Fruit fly (Drosophila melanogaster) whole organism, embryonic: Measurements from ENCODE around the gene Cad88C.

Source experiments
- Atf3 ChIP-seq: fragments of 200-800 bp; sonication (Bioruptor generic); optimal IDR thresholded peaks from 3 replicates; lab custom pipeline; 2016; ENCODE audit warnings: missing biosample characterization, missing genetic modification characterization
- CG11093 ChIP-seq: fragments of 200-800 bp; sonication (Bioruptor generic); IDR thresholded peaks from 3 replicates; pipeline ENCODE4 v1.3.6; 2022; ENCODE audit warnings: missing biosample characterization, missing genetic modification characterization
- CG11504 ChIP-seq: fragments of 200-800 bp; sonication (Bioruptor generic); optimal IDR thresholded peaks from 3 replicates; lab custom pipeline; 2019; ENCODE audit warnings: missing biosample characterization, mild to moderate bottlenecking, missing genetic modification characterization, moderate library complexity
- CG11696 ChIP-seq: fragments of 200-800 bp; sonication (Bioruptor generic); IDR thresholded peaks from 2 replicates; pipeline ENCODE4 v1.3.6; 2022; ENCODE audit warnings: missing biosample characterization, missing genetic modification characterization
- CG14667 ChIP-seq: fragments of 200-800 bp; sonication (Bioruptor generic); IDR thresholded peaks from 2 replicates; pipeline ENCODE4 v1.3.6; 2022; ENCODE audit warnings: missing biosample characterization, missing genetic modification characterization
- CG15696 ChIP-seq: fragments of 200-800 bp; sonication (Bioruptor generic); optimal IDR thresholded peaks from 2 replicates; lab custom pipeline; 2019; ENCODE audit warnings: missing biosample characterization, mild to moderate bottlenecking, missing genetic modification characterization, moderate library complexity
- CG18262 ChIP-seq: fragments of 200-800 bp; optimal IDR thresholded peaks from 3 replicates; lab custom pipeline; 2019; ENCODE audit warnings: missing biosample characterization, mild to moderate bottlenecking, missing genetic modification characterization, moderate library complexity
- CG30431 ChIP-seq: fragments of 200-800 bp; sonication (Bioruptor generic); optimal IDR thresholded peaks from 2 replicates; lab custom pipeline; 2017; ENCODE audit warnings: missing biosample characterization, missing genetic modification characterization
- CG3407 ChIP-seq: fragments of 200-800 bp; sonication (Bioruptor generic); optimal IDR thresholded peaks from 2 replicates; lab custom pipeline; 2018; ENCODE audit warnings: missing biosample characterization, mild to moderate bottlenecking, missing genetic modification characterization
- CG3995 ChIP-seq: fragments of 200-800 bp; sonication (Bioruptor generic); optimal IDR thresholded peaks from 3 replicates; lab custom pipeline; 2016; ENCODE audit warnings: missing biosample characterization, missing genetic modification characterization
- CG5180 ChIP-seq: fragments of 200-800 bp; sonication (Bioruptor generic); optimal IDR thresholded peaks from 3 replicates; lab custom pipeline; 2017; ENCODE audit warnings: missing biosample characterization, missing genetic modification characterization, mild to moderate bottlenecking, moderate library complexity, missing genetic modification reagents
- CG7839 ChIP-seq: fragments of 200-800 bp; sonication (Bioruptor generic); optimal IDR thresholded peaks from 3 replicates; lab custom pipeline; 2018; ENCODE audit warnings: missing biosample characterization, mild to moderate bottlenecking, missing genetic modification characterization, moderate library complexity
- CG9727 ChIP-seq: fragments of 200-800 bp; sonication (Bioruptor generic); optimal IDR thresholded peaks from 3 replicates; lab custom pipeline; 2017; ENCODE audit warnings: missing biosample characterization, mild to moderate bottlenecking, missing genetic modification characterization
- Doc3 ChIP-seq: fragments of 200-800 bp; sonication (Bioruptor generic); IDR thresholded peaks from 3 replicates; pipeline ENCODE4 v1.3.6; 2022; ENCODE audit warnings: missing biosample characterization, missing genetic modification characterization; ENCODE audit not compliant: partially characterized antibody
- Gug ChIP-seq: fragments of 200-800 bp; sonication (Bioruptor generic); IDR thresholded peaks from 4 replicates; pipeline ENCODE4 v1.3.6; 2022; ENCODE audit warnings: missing biosample characterization, missing genetic modification characterization
- Mrtf ChIP-seq: fragments of 200-800 bp; sonication (Bioruptor generic); IDR thresholded peaks from 3 replicates; pipeline ENCODE4 v1.3.6; 2022; ENCODE audit warnings: missing biosample characterization, missing genetic modification characterization
- NC2β ChIP-seq: fragments of 200-800 bp; sonication (Bioruptor generic); optimal IDR thresholded peaks from 2 replicates; lab custom pipeline; 2016; ENCODE audit warnings: missing biosample characterization, missing genetic modification characterization
- Optix ChIP-seq: fragments of 200-800 bp; sonication (Bioruptor generic); IDR thresholded peaks from 3 replicates; pipeline ENCODE4 v1.3.6; 2022; ENCODE audit warnings: missing biosample characterization, missing genetic modification characterization
- Rx ChIP-seq: fragments of 200-800 bp; sonication (Bioruptor generic); IDR thresholded peaks from 2 replicates; pipeline ENCODE4 v1.3.6; 2022; ENCODE audit warnings: missing biosample characterization, missing genetic modification characterization
- Sry-β ChIP-seq: fragments of 200-800 bp; sonication (Bioruptor generic); optimal IDR thresholded peaks from 2 replicates; lab custom pipeline; 2018; ENCODE audit warnings: missing biosample characterization, mild to moderate bottlenecking, missing genetic modification characterization, moderate library complexity
- Trl ChIP-seq, 3 experiments: fragments of >200 bp in 2 of 3; fragments of 200-800 bp in 1 of 3; sonication (Bioruptor generic) in 1 of 3; optimal IDR thresholded peaks; 2 replicates in 1 of 3; 3 replicates in 2 of 3; lab custom pipeline; 2016 to 2017; ENCODE audit warnings: missing biosample characterization in 1 of 3, missing genetic modification characterization in 1 of 3
- YL-1 ChIP-seq: fragments of 200-800 bp; sonication (Bioruptor generic); optimal IDR thresholded peaks from 3 replicates; lab custom pipeline; 2017; ENCODE audit warnings: missing biosample characterization, mild to moderate bottlenecking, missing genetic modification characterization
- ab ChIP-seq: fragments of 200-800 bp; sonication (Bioruptor generic); optimal IDR thresholded peaks from 2 replicates; lab custom pipeline; 2016; ENCODE audit warnings: missing biosample characterization, missing genetic modification characterization
- corto ChIP-seq: fragments of 200-800 bp; sonication (Bioruptor generic); optimal IDR thresholded peaks from 2 replicates; lab custom pipeline; 2016; ENCODE audit warnings: missing biosample characterization, mild to moderate bottlenecking, missing genetic modification characterization, moderate library complexity
- croc ChIP-seq: fragments of 200-800 bp; sonication (Bioruptor generic); conservative IDR thresholded peaks from 3 replicates; pipeline ENCODE4 v1.3.6; 2022; ENCODE audit warnings: missing biosample characterization, missing genetic modification characterization
- cwo ChIP-seq: fragments of 200-800 bp; sonication (Bioruptor generic); optimal IDR thresholded peaks from 3 replicates; lab custom pipeline; 2017; ENCODE audit warnings: missing biosample characterization, missing genetic modification characterization, mild to moderate bottlenecking, moderate library complexity, missing genetic modification reagents
- da ChIP-seq: fragments of 200-800 bp; sonication (Bioruptor generic); optimal IDR thresholded peaks from 2 replicates; lab custom pipeline; 2016; ENCODE audit warnings: missing biosample characterization, missing genetic modification characterization
- disco-r ChIP-seq: fragments of 200-800 bp; sonication (Bioruptor generic); optimal IDR thresholded peaks from 2 replicates; lab custom pipeline; 2016; ENCODE audit warnings: missing biosample characterization, missing genetic modification characterization
- dysf ChIP-seq: fragments of 200-800 bp; sonication (Bioruptor generic); IDR thresholded peaks from 3 replicates; pipeline ENCODE4 v1.3.6; 2022; ENCODE audit warnings: missing biosample characterization, missing genetic modification characterization
- gt ChIP-seq: fragments of 200-800 bp; sonication (Bioruptor generic); IDR thresholded peaks from 2 replicates; pipeline ENCODE4 v1.3.6; 2022; ENCODE audit warnings: missing biosample characterization, missing genetic modification characterization
- hb ChIP-seq: fragments of 200-800 bp; sonication (Bioruptor generic); IDR thresholded peaks from 3 replicates; pipeline ENCODE4 v1.3.6; 2022; ENCODE audit warnings: missing biosample characterization, missing genetic modification characterization; ENCODE audit not compliant: partially characterized antibody
- her ChIP-seq: fragments of 200-800 bp; sonication (Bioruptor generic); optimal IDR thresholded peaks from 2 replicates; lab custom pipeline; 2016; ENCODE audit warnings: missing biosample characterization, missing genetic modification characterization
- ind ChIP-seq: fragments of 200-800 bp; sonication (Bioruptor generic); optimal IDR thresholded peaks from 3 replicates; lab custom pipeline; 2016; ENCODE audit warnings: missing biosample characterization, missing genetic modification characterization
- lilli ChIP-seq: fragments of 200-800 bp; sonication (Bioruptor generic); optimal IDR thresholded peaks from 3 replicates; lab custom pipeline; 2016; ENCODE audit warnings: missing biosample characterization, missing genetic modification characterization
- nom ChIP-seq: fragments of 200-800 bp; sonication (Bioruptor generic); optimal IDR thresholded peaks from 2 replicates; lab custom pipeline; 2017; ENCODE audit warnings: missing biosample characterization, missing genetic modification characterization, mild to moderate bottlenecking, moderate library complexity, missing genetic modification reagents
- org-1 ChIP-seq: fragments of 200-800 bp; sonication (Bioruptor generic); optimal IDR thresholded peaks from 2 replicates; lab custom pipeline; 2017; ENCODE audit warnings: missing biosample characterization, missing genetic modification characterization
- otp ChIP-seq: fragments of 200-800 bp; sonication (Bioruptor generic); IDR thresholded peaks from 3 replicates; pipeline ENCODE4, ENCODE4 v1.3.6; 2022; ENCODE audit warnings: missing biosample characterization, missing genetic modification characterization
- psq ChIP-seq: fragments of 200-800 bp; sonication (Bioruptor generic); optimal IDR thresholded peaks from 2 replicates; lab custom pipeline; 2017; ENCODE audit warnings: missing biosample characterization, missing genetic modification characterization
- row ChIP-seq: fragments of 200-800 bp; sonication (Bioruptor generic); IDR thresholded peaks from 3 replicates; pipeline ENCODE4 v1.3.6; 2022; ENCODE audit warnings: missing biosample characterization, missing genetic modification characterization
- salm ChIP-seq: fragments of 200-800 bp; sonication (Bioruptor generic); optimal IDR thresholded peaks from 2 replicates; lab custom pipeline; 2018; ENCODE audit warnings: missing biosample characterization, mild to moderate bottlenecking, missing genetic modification characterization
- seq ChIP-seq: fragments of 200-800 bp; sonication (Bioruptor generic); IDR thresholded peaks from 2 replicates; pipeline ENCODE4 v1.3.6; 2022; ENCODE audit warnings: missing biosample characterization, missing genetic modification characterization
- tin ChIP-seq: fragments of 200-800 bp; sonication (Bioruptor generic); optimal IDR thresholded peaks from 3 replicates; lab custom pipeline; 2016; ENCODE audit warnings: missing biosample characterization, missing genetic modification characterization
- tio ChIP-seq: fragments of 200-800 bp; sonication (Bioruptor generic); optimal IDR thresholded peaks from 2 replicates; lab custom pipeline; 2017; ENCODE audit warnings: missing biosample characterization, missing genetic modification characterization, inconsistent platforms
- tup ChIP-seq: fragments of 200-800 bp; sonication (Bioruptor generic); optimal IDR thresholded peaks from 2 replicates; lab custom pipeline; 2016; ENCODE audit warnings: missing biosample characterization, mild to moderate bottlenecking, missing genetic modification characterization, moderate library complexity
- vfl ChIP-seq: fragments of 200-800 bp; sonication (Bioruptor generic); optimal IDR thresholded peaks from 2 replicates; lab custom pipeline; 2016; ENCODE audit warnings: missing biosample characterization, missing genetic modification characterization
- vvl ChIP-seq: fragments of 200-800 bp; sonication (Bioruptor generic); IDR thresholded peaks from 2 replicates; pipeline ENCODE4 v1.3.6; 2022; ENCODE audit warnings: missing biosample characterization, missing genetic modification characterization
- zen ChIP-seq: fragments of 200-800 bp; sonication (Bioruptor generic); optimal IDR thresholded peaks from 3 replicates; lab custom pipeline; 2018; ENCODE audit warnings: missing biosample characterization, mild to moderate bottlenecking, missing genetic modification characterization, moderate library complexity
- zen2 ChIP-seq: fragments of 200-800 bp; sonication (Bioruptor generic); IDR thresholded peaks from 3 replicates; pipeline ENCODE4 v1.3.6; 2022; ENCODE audit warnings: missing biosample characterization, missing genetic modification characterization; ENCODE audit not compliant: partially characterized antibody
- zf30C ChIP-seq: fragments of 200-800 bp; sonication (Bioruptor generic); optimal IDR thresholded peaks from 3 replicates; lab custom pipeline; 2018; ENCODE audit warnings: missing biosample characterization, mild to moderate bottlenecking, missing genetic modification characterization

The Cad88C gene

DNA sequence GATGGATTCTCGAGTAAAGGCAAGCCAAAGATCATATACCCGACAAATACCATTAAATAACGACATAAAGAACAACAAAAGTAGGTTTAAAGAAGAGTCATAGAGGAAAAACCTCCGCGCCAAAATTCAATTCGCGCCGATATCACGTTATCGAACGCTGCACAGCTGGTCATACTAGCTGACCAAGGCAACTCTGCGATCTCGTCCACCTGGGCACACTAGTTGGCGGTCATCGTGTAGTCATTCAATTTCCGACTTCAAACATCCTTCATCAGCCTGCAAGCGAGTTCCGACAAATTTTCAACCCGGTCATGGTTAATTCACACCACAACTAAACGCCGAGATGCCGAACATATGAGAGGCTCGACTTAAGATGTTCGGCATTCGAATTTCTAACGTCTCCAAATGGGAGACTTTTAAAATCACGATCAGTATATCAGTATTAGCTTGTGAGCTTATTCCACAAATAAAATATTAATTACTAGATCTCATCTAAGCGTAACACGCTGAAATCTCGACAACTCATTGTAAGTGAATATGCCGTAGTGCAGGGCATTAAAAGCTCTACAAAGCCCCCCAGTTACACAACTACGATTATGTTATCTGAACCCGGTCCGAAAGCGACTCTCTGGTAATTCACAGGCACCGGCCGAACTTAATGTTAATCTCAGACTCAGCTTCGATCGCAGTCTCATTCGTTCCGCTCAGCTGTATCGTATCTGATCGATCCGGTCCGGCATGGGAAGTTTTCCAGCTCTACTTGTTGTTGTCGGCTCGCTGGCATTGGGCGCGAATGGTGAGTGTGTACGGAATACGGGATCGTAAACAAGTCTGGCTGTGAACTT lies 26.7 kb downstream of the Cad88C start, which contains the start of gene CG3505 (continued):
- TF ChIP-seq CG11093 (GFP tag; lab: Robert Waterston, UW) (no peak), row (GFP tag; lab: Robert Waterston, UW) (peak; percentile 68), zf30C (no peak), vfl (GFP tag; lab: Kevin White, UChicago) (no peak), Mrtf (GFP tag; lab: Robert Waterston, UW) (no peak), Trl (optimal IDR thresholded peaks at IDR 0.05; lab: Kevin White, UChicago) (peak in 1 of 2 experiments; percentile 6), Trl (GFP tag; optimal IDR thresholded peaks at IDR 0.05; lab: Kevin White, UChicago) (no peak), NC2β (GFP tag; lab: Kevin White, UChicago) (peak; percentile 38), Optix (GFP tag; lab: Robert Waterston, UW) (no peak), salm (tag; lab: Kevin White, UChicago) (no peak), hb (GFP tag; lab: Robert Waterston, UW) (no peak), ab (GFP tag; lab: Kevin White, UChicago) (no peak), seq (GFP tag; lab: Robert Waterston, UW) (no peak), CG11504 (tag; lab: Kevin White, UChicago) (no peak), Sry-β (GFP tag; lab: Kevin White, UChicago) (no peak), da (no peak), vvl (peak; percentile 66), Rx (GFP tag; lab: Robert Waterston, UW) (no peak), corto (no peak), Doc3 (GFP tag; lab: Robert Waterston, UW) (no peak), Gug (GFP tag; lab: Robert Waterston, UW) (no peak), CG7839 (tag; lab: Kevin White, UChicago) (peak; percentile 41), nom (GFP tag; lab: Kevin White, UChicago) (no peak), croc (GFP tag; lab: Robert Waterston, UW) (no peak), psq (no peak), Atf3 (GFP tag; lab: Kevin White, UChicago) (no peak), tio (no peak), otp (no peak), CG5180 (GFP tag; lab: Kevin White, UChicago) (no peak), CG14667 (GFP tag; lab: Robert Waterston, UW) (no peak), CG15696 (tag; lab: Kevin White, UChicago) (no peak), ind (GFP tag; lab: Kevin White, UChicago) (peak; percentile 24), cwo (peak; percentile 45), zen2 (GFP tag; lab: Robert Waterston, UW) (peak; percentile 14; the same call in 1 of the 3 replicates), tup (GFP tag; lab: Kevin White, UChicago) (no peak), org-1 (GFP tag; lab: Kevin White, UChicago) (no peak), CG11696 (GFP tag; lab: Robert Waterston, UW) (no peak), disco-r (no peak), CG3407 (no peak), gt (GFP tag; lab: Robert Waterston, UW) (no peak), her (no peak), dysf (GFP tag; lab: Robert Waterston, UW) (0 out of 3 replicates have a peak, but pooled peaks have one; percentile 36), CG9727 (GFP tag; lab: Kevin White, UChicago) (no peak), CG3995 (peak; percentile 7), YL-1 (GFP tag; lab: Kevin White, UChicago) (no peak), lilli (GFP tag; lab: Kevin White, UChicago) (peak; percentile 56), tin (no peak), CG18262 (tag; lab: Kevin White, UChicago) (peak; percentile 8), zen (no peak), CG30431 (GFP tag; lab: Kevin White, UChicago) (no peak)
